Worm (Caenorhabditis elegans) whole organism, L1 larva: Measurements from ENCODE around the gene clec-126.

Source experiments
- C16A3.4 ChIP-seq: fragments of 150-350 bp; optimal IDR thresholded peaks from 2 replicates; lab custom pipeline; 2014; ENCODE audit warnings: missing biosample characterization, missing genetic modification characterization
- C34B4.2 ChIP-seq: sonication (generic microtip); optimal IDR thresholded peaks from 2 replicates; lab custom pipeline; 2017; ENCODE audit warnings: mild to moderate bottlenecking, missing genetic modification characterization, missing compliant biosample characterization
- F16B12.6 ChIP-seq: fragments of 150-350 bp; optimal IDR thresholded peaks from 2 replicates; lab custom pipeline; 2014; ENCODE audit warnings: missing biosample characterization, missing genetic modification characterization
- Y116A8C.19 ChIP-seq: sonication (generic microtip); optimal IDR thresholded peaks from 2 replicates; lab custom pipeline; 2016; ENCODE audit warnings: missing compliant biosample characterization, missing genetic modification characterization, borderline replicate concordance
- alr-1 ChIP-seq: fragments of 200-800 bp; sonication (Bioruptor generic); optimal IDR thresholded peaks from 2 replicates; lab custom pipeline; 2018; ENCODE audit warnings: borderline replicate concordance, mild to moderate bottlenecking, missing genetic modification characterization, missing compliant biosample characterization
- ceh-63 ChIP-seq: fragments of 200-800 bp; sonication (Bioruptor generic); optimal IDR thresholded peaks from 2 replicates; lab custom pipeline; 2018; ENCODE audit warnings: mild to moderate bottlenecking, missing genetic modification characterization, missing compliant biosample characterization
- ceh-88 ChIP-seq: fragments of 200-800 bp; sonication (Bioruptor generic); IDR thresholded peaks from 2 replicates; pipeline ENCODE4 v1.3.6; 2022; ENCODE audit warnings: missing genetic modification characterization, missing compliant biosample characterization
- ceh-90 ChIP-seq: sonication (generic microtip); optimal IDR thresholded peaks from 2 replicates; lab custom pipeline; 2016; ENCODE audit warnings: missing genetic modification characterization, missing compliant biosample characterization
- dpl-1 ChIP-seq, 3 experiments: fragments of 150-350 bp in 2 of 3; sonication (generic microtip) in 1 of 3; optimal IDR thresholded peaks; 2 replicates each; lab custom pipeline; 2014 to 2017; ENCODE audit warnings: missing biosample characterization in 3 of 3, missing genetic modification characterization in 3 of 3, missing genetic modification reagents in 3 of 3
- dsc-1 ChIP-seq: sonication (generic microtip); optimal IDR thresholded peaks from 2 replicates; lab custom pipeline; 2016; ENCODE audit warnings: mild to moderate bottlenecking, missing genetic modification characterization, missing compliant biosample characterization
- efl-1 ChIP-seq, 4 experiments: fragments of 150-350 bp; optimal IDR thresholded peaks in 3 of 4; peaks in 1 of 4; 1 replicate in 1 of 4; 2 replicates in 3 of 4; lab custom pipeline; 2014; ENCODE audit warnings: missing biosample characterization in 2 of 4, missing genetic modification characterization in 2 of 4, missing genetic modification reagents in 2 of 4
- efl-3 ChIP-seq: fragments of 200-800 bp; sonication (Bioruptor generic); optimal IDR thresholded peaks from 2 replicates; lab custom pipeline; 2018; ENCODE audit warnings: mild to moderate bottlenecking, missing genetic modification characterization, missing compliant biosample characterization
- egl-27 ChIP-seq, 2 experiments: fragments of 150-350 bp in 1 of 2; sonication (generic microtip); optimal IDR thresholded peaks; 3 replicates each; lab custom pipeline; 2017 to 2018; ENCODE audit warnings: missing biosample characterization in 2 of 2, missing genetic modification characterization in 2 of 2, missing genetic modification reagents in 2 of 2
- elt-3 ChIP-seq, 6 experiments: fragments of 150-350 bp in 1 of 6; sonication (generic microtip); optimal IDR thresholded peaks; 2 replicates each; lab custom pipeline; 2017 to 2018; ENCODE audit warnings: missing biosample characterization in 6 of 6, missing genetic modification characterization in 6 of 6, inconsistent platforms in 1 of 6
- ets-5 ChIP-seq: fragments of 200-800 bp; sonication (Bioruptor generic); IDR thresholded peaks from 2 replicates; pipeline ENCODE4 v1.3.6; 2022; ENCODE audit warnings: missing genetic modification characterization, missing compliant biosample characterization
- fkh-10 ChIP-seq: sonication (generic microtip); optimal IDR thresholded peaks from 2 replicates; lab custom pipeline; 2017; ENCODE audit warnings: missing biosample characterization, missing genetic modification reagents, missing genetic modification characterization
- fkh-4 ChIP-seq: sonication (generic microtip); optimal IDR thresholded peaks from 2 replicates; lab custom pipeline; 2016; ENCODE audit warnings: missing compliant biosample characterization, missing genetic modification characterization, borderline replicate concordance
- fkh-8 ChIP-seq: sonication (generic microtip); optimal IDR thresholded peaks from 2 replicates; lab custom pipeline; 2016; ENCODE audit warnings: mild to moderate bottlenecking, missing genetic modification characterization, missing compliant biosample characterization
- fos-1 ChIP-seq: fragments of 150-350 bp; optimal IDR thresholded peaks from 2 replicates; lab custom pipeline; 2014; ENCODE audit warnings: missing biosample characterization, missing genetic modification characterization
- grh-1 ChIP-seq: fragments of 200-800 bp; sonication (Bioruptor generic); IDR thresholded peaks from 2 replicates; pipeline ENCODE4 v1.3.6; 2022; ENCODE audit warnings: missing genetic modification reagents, missing genetic modification characterization, missing compliant biosample characterization
- hlh-17 ChIP-seq: fragments of 200-800 bp; sonication (Bioruptor generic); optimal IDR thresholded peaks from 2 replicates; lab custom pipeline; 2018; ENCODE audit warnings: missing genetic modification characterization, mild to moderate bottlenecking, missing compliant biosample characterization, moderate library complexity, borderline replicate concordance
- hlh-4 ChIP-seq: sonication (generic microtip); optimal IDR thresholded peaks from 2 replicates; lab custom pipeline; 2016; ENCODE audit warnings: mild to moderate bottlenecking, missing genetic modification characterization, missing compliant biosample characterization
- hpl-2 ChIP-seq: fragments of 150-350 bp; optimal IDR thresholded peaks from 2 replicates; lab custom pipeline; 2014; ENCODE audit warnings: missing biosample characterization, missing genetic modification reagents, missing genetic modification characterization
- jun-1 ChIP-seq: fragments of 150-350 bp; optimal IDR thresholded peaks from 2 replicates; lab custom pipeline; 2014; ENCODE audit warnings: missing biosample characterization, missing genetic modification reagents, missing genetic modification characterization
- lin-35 ChIP-seq, 2 experiments: fragments of 150-350 bp; optimal IDR thresholded peaks; 2 replicates each; lab custom pipeline; 2014; ENCODE audit warnings: missing biosample characterization in 2 of 2, missing genetic modification characterization in 2 of 2, missing genetic modification reagents in 2 of 2
- lin-39 ChIP-seq: fragments of 150-350 bp; optimal IDR thresholded peaks from 2 replicates; lab custom pipeline; 2014; ENCODE audit warnings: missing biosample characterization, missing genetic modification reagents, missing genetic modification characterization
- lsy-2 ChIP-seq, 2 experiments: fragments of 150-350 bp; optimal IDR thresholded peaks; 2 replicates each; lab custom pipeline; 2014; ENCODE audit warnings: missing biosample characterization in 2 of 2, missing genetic modification characterization in 2 of 2
- mef-2 ChIP-seq: fragments of 150-350 bp; optimal IDR thresholded peaks from 2 replicates; lab custom pipeline; 2014; ENCODE audit warnings: missing biosample characterization, missing genetic modification characterization
- nhr-19 ChIP-seq: fragments of 200-800 bp; sonication (Bioruptor generic); conservative IDR thresholded peaks from 2 replicates; pipeline ENCODE4 v1.3.6; 2022; ENCODE audit warnings: missing genetic modification characterization, missing compliant biosample characterization
- nhr-20 ChIP-seq: sonication (generic microtip); optimal IDR thresholded peaks from 2 replicates; lab custom pipeline; 2016; ENCODE audit warnings: mild to moderate bottlenecking, missing genetic modification characterization, missing compliant biosample characterization
- nhr-71 ChIP-seq: sonication (generic microtip); optimal IDR thresholded peaks from 2 replicates; lab custom pipeline; 2016; ENCODE audit warnings: mild to moderate bottlenecking, missing genetic modification characterization, moderate library complexity, missing compliant biosample characterization
- nhr-76 ChIP-seq: sonication (generic microtip); optimal IDR thresholded peaks from 2 replicates; lab custom pipeline; 2017; ENCODE audit warnings: missing biosample characterization, missing genetic modification characterization
- nhr-84 ChIP-seq: sonication (generic microtip); optimal IDR thresholded peaks from 2 replicates; lab custom pipeline; 2017; ENCODE audit warnings: missing biosample characterization, missing genetic modification characterization
- nhr-85 ChIP-seq: sonication (generic microtip); peaks from one replicate; lab custom pipeline; 2016; ENCODE audit warnings: missing genetic modification characterization, inconsistent platforms, missing compliant biosample characterization
- nhr-90 ChIP-seq: sonication (generic microtip); optimal IDR thresholded peaks from 2 replicates; lab custom pipeline; 2016; ENCODE audit warnings: mild to moderate bottlenecking, missing genetic modification characterization, missing compliant biosample characterization; ENCODE audit not compliant: poor library complexity
- pax-3 ChIP-seq: fragments of 200-800 bp; sonication (Bioruptor generic); optimal IDR thresholded peaks from 2 replicates; lab custom pipeline; 2018; ENCODE audit warnings: mild to moderate bottlenecking, missing genetic modification characterization, moderate library complexity, missing compliant biosample characterization
- pqm-1 ChIP-seq: sonication (generic microtip); optimal IDR thresholded peaks from 3 replicates; lab custom pipeline; 2017; ENCODE audit warnings: missing biosample characterization, missing genetic modification characterization
- rnt-1 ChIP-seq: sonication (generic microtip); optimal IDR thresholded peaks from 2 replicates; lab custom pipeline; 2016; ENCODE audit warnings: mild to moderate bottlenecking, missing genetic modification characterization, moderate library complexity, missing compliant biosample characterization
- snpc-4 ChIP-seq: fragments of 150-350 bp; optimal IDR thresholded peaks from 2 replicates; lab custom pipeline; 2014; ENCODE audit warnings: missing biosample characterization, missing genetic modification characterization
- snu-23 ChIP-seq: sonication (generic microtip); optimal IDR thresholded peaks from 2 replicates; lab custom pipeline; 2016; ENCODE audit warnings: missing genetic modification characterization, missing compliant biosample characterization
- sptf-1 ChIP-seq: fragments of 150-350 bp; optimal IDR thresholded peaks from 2 replicates; lab custom pipeline; 2014; ENCODE audit warnings: missing biosample characterization, missing genetic modification characterization
- sup-37 ChIP-seq: fragments of 200-800 bp; sonication (Bioruptor generic); optimal IDR thresholded peaks from 2 replicates; lab custom pipeline; 2018; ENCODE audit warnings: mild to moderate bottlenecking, missing genetic modification characterization, missing compliant biosample characterization
- swsn-7 ChIP-seq: sonication (generic microtip); optimal IDR thresholded peaks from 2 replicates; lab custom pipeline; 2016; ENCODE audit warnings: missing genetic modification characterization, missing compliant biosample characterization
- tlp-1 ChIP-seq: fragments of 150-350 bp; optimal IDR thresholded peaks from 2 replicates; lab custom pipeline; 2014; ENCODE audit warnings: missing biosample characterization, missing genetic modification characterization
- unc-130 ChIP-seq: fragments of 150-350 bp; optimal IDR thresholded peaks from 2 replicates; lab custom pipeline; 2017; ENCODE audit warnings: missing biosample characterization, missing genetic modification characterization, inconsistent platforms
- unc-62 ChIP-seq: fragments of 150-350 bp; optimal IDR thresholded peaks from 2 replicates; lab custom pipeline; 2014; ENCODE audit warnings: missing biosample characterization, missing genetic modification reagents, missing genetic modification characterization
- zip-4 ChIP-seq: fragments of 200-800 bp; sonication (Bioruptor generic); optimal IDR thresholded peaks from 2 replicates; lab custom pipeline; 2018; ENCODE audit warnings: mild to moderate bottlenecking, missing genetic modification characterization, moderate library complexity, missing compliant biosample characterization

Gene clec-126

DNA sequence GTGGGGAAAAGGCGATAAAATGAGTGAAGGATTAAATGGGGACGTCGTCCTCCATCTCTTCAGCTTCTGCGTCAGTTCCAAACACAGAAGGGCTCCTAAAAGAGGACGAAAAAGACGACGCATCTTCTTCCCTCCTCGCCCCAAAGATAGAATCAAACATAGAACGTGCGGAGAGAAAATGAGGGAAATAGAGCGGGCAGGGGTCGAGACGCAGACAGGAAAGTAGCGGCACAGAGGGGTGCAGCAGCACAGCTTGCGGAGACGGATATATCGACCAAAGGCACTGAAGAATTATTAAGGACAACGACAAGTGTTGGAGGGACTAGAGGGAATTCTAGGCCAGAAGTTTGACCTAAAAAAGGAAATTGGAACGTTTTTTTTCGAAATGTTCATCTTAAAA lies 28.0 kb downstream of the clec-126 start (continued):
- TF ChIP-seq hlh-17 (no peak), fkh-10 (GFP tag; lab: Kevin White, UChicago) (peak; percentile 44)
- TF ChIP-seq, all 84 proteins: peak for 12

DNA sequence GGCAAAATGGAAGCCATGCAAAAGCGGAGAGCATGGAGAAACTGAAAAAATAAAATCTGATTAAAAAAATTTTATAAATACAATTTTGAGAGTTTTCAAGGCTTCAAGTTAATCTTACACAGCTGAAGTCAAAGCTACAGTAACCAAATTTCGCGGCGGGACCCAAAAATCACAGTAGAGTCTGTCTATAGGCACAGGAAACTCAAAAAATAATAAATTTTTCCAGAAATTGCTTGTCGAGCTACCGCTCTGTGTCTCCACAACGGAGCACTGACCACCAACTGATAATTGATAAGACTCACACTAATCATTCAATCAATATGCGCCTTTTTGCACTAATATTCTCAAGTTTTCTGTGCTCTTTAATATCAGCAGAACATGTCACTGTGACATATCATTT lies 31.1 kb downstream of the clec-126 start, which contains the start of gene W10G11.19:
Gene W10G11.19 (plus strand): TSS at position 301 of the 400 bp plus-strand sequence.
- TF ChIP-seq dpl-1 (GFP tag; optimal IDR thresholded peaks at IDR 0.05; lab: Kevin White, UChicago) (no peak), fkh-10 (GFP tag; lab: Kevin White, UChicago) (no peak), lin-35 (GFP tag; optimal IDR thresholded peaks at IDR 0.05; lab: Kevin White, UChicago) (no peak), F16B12.6 (no peak), ceh-88 (GFP tag; lab: Robert Waterston, UW) (no peak)

DNA sequence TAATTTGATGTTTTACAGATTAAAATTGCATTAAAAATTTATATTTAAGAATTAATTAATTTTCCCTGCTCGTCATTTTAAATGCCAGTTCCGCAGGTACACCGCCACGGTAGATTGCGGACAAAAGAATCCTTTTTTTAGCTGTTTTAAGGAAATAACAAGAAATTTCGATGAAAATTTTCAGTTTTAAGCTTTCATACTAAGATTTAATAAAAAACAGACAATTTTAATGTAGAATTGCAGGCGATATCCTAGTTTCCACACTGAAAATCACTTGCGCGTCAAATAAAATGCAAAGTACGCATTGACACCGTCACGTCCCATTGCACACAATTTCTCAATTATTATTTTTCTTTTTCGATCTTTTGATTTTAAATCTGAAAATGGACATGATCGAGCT lies 34.2 kb downstream of the clec-126 start, which contains the start of gene dnc-3:
Gene dnc-3 (plus strand): TSS at position 272 of the 400 bp plus-strand sequence.
- peak; percentile 75 to 77 for TF ChIP-seq lsy-2 (tag; optimal IDR thresholded peaks at IDR 0.05; lab: Kevin White, UChicago)
- TF ChIP-seq nhr-19 (GFP tag; lab: Robert Waterston, UW) = peak; percentile 61
- TF ChIP-seq nhr-85 (tag; lab: Kevin White, UChicago) = peak; percentile 87
- no peak for TF ChIP-seq ets-5 (GFP tag; lab: Robert Waterston, UW)
- no peak for TF ChIP-seq rnt-1 (tag; lab: Kevin White, UChicago)
- TF ChIP-seq pqm-1 = no peak
- TF ChIP-seq grh-1 (GFP tag; lab: Robert Waterston, UW) = peak; percentile 56
- TF ChIP-seq nhr-90 (tag; lab: Kevin White, UChicago) = peak; percentile 73
- peak; percentile 62 for TF ChIP-seq ceh-90 (tag; lab: Kevin White, UChicago)
- no peak for TF ChIP-seq ceh-63
- no peak for TF ChIP-seq unc-62 (GFP tag; lab: Kevin White, UChicago)
- peak; percentile 80 for TF ChIP-seq nhr-20 (tag; lab: Kevin White, UChicago)
- TF ChIP-seq tlp-1 (tag; lab: Kevin White, UChicago) = no peak
- peak; percentile 43 for TF ChIP-seq lin-39 (tag; lab: Kevin White, UChicago)
- no peak for TF ChIP-seq C34B4.2 (tag; lab: Kevin White, UChicago)
- TF ChIP-seq pax-3 (tag; lab: Kevin White, UChicago) = peak; percentile 70
- TF ChIP-seq lin-35 (GFP tag; optimal IDR thresholded peaks at IDR 0.05; lab: Kevin White, UChicago) = peak; percentile 49 to 54
- peak; percentile 31 for TF ChIP-seq snpc-4 (tag; lab: Kevin White, UChicago)
- peak; percentile 83 for TF ChIP-seq F16B12.6
- peak; percentile 44 to 70 for TF ChIP-seq efl-1 (optimal IDR thresholded peaks at IDR 0.05; lab: Kevin White, UChicago)
- TF ChIP-seq efl-1 (GFP tag; optimal IDR thresholded peaks at IDR 0.05 in 1 of 2; lab: Kevin White, UChicago) = peak; percentile 52 to 96
- peak; percentile 69 for TF ChIP-seq zip-4 (GFP tag; lab: Kevin White, UChicago)
- TF ChIP-seq nhr-84 = no peak
- peak; percentile 86 for TF ChIP-seq snu-23 (GFP tag; lab: Kevin White, UChicago)
- TF ChIP-seq unc-130 (tag; lab: Kevin White, UChicago) = no peak
- TF ChIP-seq sup-37 = peak; percentile 52
- no peak for TF ChIP-seq mef-2 (tag; lab: Kevin White, UChicago)
- no peak for TF ChIP-seq hpl-2 (GFP tag; lab: Kevin White, UChicago)
- peak; percentile 24 for TF ChIP-seq C16A3.4 (tag; lab: Kevin White, UChicago)
- TF ChIP-seq hlh-17 = no peak
- peak; percentile 75 for TF ChIP-seq fkh-8
- peak; percentile 30 for TF ChIP-seq jun-1 (tag; lab: Kevin White, UChicago)
- peak; percentile 29 for TF ChIP-seq fos-1 (tag; lab: Kevin White, UChicago)
- TF ChIP-seq sptf-1 (tag; lab: Kevin White, UChicago) = no peak
- TF ChIP-seq fkh-4 (tag; lab: Kevin White, UChicago) = peak; percentile 72
- peak; percentile 81 for TF ChIP-seq swsn-7 (tag; lab: Kevin White, UChicago)
- TF ChIP-seq nhr-71 (tag; lab: Kevin White, UChicago) = peak; percentile 86
- no peak for TF ChIP-seq elt-3 (tag; optimal IDR thresholded peaks at IDR 0.05; lab: Kevin White, UChicago)
- peak; percentile 19 for TF ChIP-seq efl-3 (GFP tag; lab: Kevin White, UChicago)
- no peak for TF ChIP-seq hlh-4 (tag; lab: Kevin White, UChicago)
- peak; percentile 91 for TF ChIP-seq dsc-1 (tag; lab: Kevin White, UChicago)
- TF ChIP-seq alr-1 (tag; lab: Kevin White, UChicago) = no peak
- TF ChIP-seq nhr-76 (tag; lab: Kevin White, UChicago) = no peak
- no peak for TF ChIP-seq Y116A8C.19
- no peak for TF ChIP-seq egl-27 (tag; optimal IDR thresholded peaks at IDR 0.05; lab: Kevin White, UChicago)
